Fruit fly (Drosophila melanogaster) whole organism, embryonic: Measurements from ENCODE around the gene CG15506.
A peak's percentile ranks its signal among the peaks of the same experiment; 100 is the strongest.

ENCODE experiments used
- Aef1 ChIP-seq: fragments of 200-800 bp; sonication (Bioruptor generic); IDR thresholded peaks from 3 replicates; pipeline ENCODE4 v1.3.6; 2022; ENCODE audit warnings: missing biosample characterization, missing genetic modification characterization
- C15 ChIP-seq: fragments of 200-800 bp; sonication (Bioruptor generic); IDR thresholded peaks from 3 replicates; pipeline ENCODE4 v1.3.6; 2022; ENCODE audit warnings: missing biosample characterization, missing genetic modification characterization
- CG10321 ChIP-seq: fragments of 200-800 bp; sonication (Bioruptor generic); IDR thresholded peaks from 2 replicates; pipeline ENCODE4 v1.3.6; 2022; ENCODE audit warnings: missing biosample characterization, missing genetic modification characterization
- CG10959 ChIP-seq: fragments of 200-800 bp; sonication (Bioruptor generic); IDR thresholded peaks from 2 replicates; pipeline ENCODE4 v1.3.6; 2022; ENCODE audit warnings: missing biosample characterization, missing genetic modification characterization
- CG10979 ChIP-seq: fragments of 200-800 bp; sonication (Bioruptor generic); optimal IDR thresholded peaks from 2 replicates; lab custom pipeline; 2018; ENCODE audit warnings: missing biosample characterization, mild to moderate bottlenecking, missing genetic modification characterization, moderate library complexity
- CG12769 ChIP-seq: fragments of 200-800 bp; sonication (Bioruptor generic); optimal IDR thresholded peaks from 2 replicates; lab custom pipeline; 2019; ENCODE audit warnings: missing biosample characterization, mild to moderate bottlenecking, missing genetic modification characterization, moderate library complexity
- CG13424 ChIP-seq: fragments of 200-800 bp; sonication (Bioruptor generic); optimal IDR thresholded peaks from 2 replicates; lab custom pipeline; 2019; ENCODE audit warnings: missing biosample characterization, mild to moderate bottlenecking, missing genetic modification characterization, moderate library complexity
- CG13775 ChIP-seq: fragments of 200-800 bp; sonication (Bioruptor generic); optimal IDR thresholded peaks from 3 replicates; lab custom pipeline; 2017; ENCODE audit warnings: missing biosample characterization, mild to moderate bottlenecking, missing genetic modification characterization
- CG13894 ChIP-seq: fragments of 200-800 bp; sonication (Bioruptor generic); optimal IDR thresholded peaks from 3 replicates; lab custom pipeline; 2018; ENCODE audit warnings: missing biosample characterization, mild to moderate bottlenecking, missing genetic modification characterization, moderate library complexity
- CG17186 ChIP-seq: fragments of 200-800 bp; sonication (Bioruptor generic); optimal IDR thresholded peaks from 3 replicates; lab custom pipeline; 2017; ENCODE audit warnings: missing biosample characterization, missing genetic modification reagents, missing genetic modification characterization
- CG2678 ChIP-seq: fragments of 200-800 bp; sonication (Bioruptor generic); optimal IDR thresholded peaks from 3 replicates; lab custom pipeline; 2019; ENCODE audit warnings: missing biosample characterization, mild to moderate bottlenecking, missing genetic modification characterization, moderate library complexity
- CG2889 ChIP-seq: fragments of 200-800 bp; sonication (Bioruptor generic); IDR thresholded peaks from 3 replicates; pipeline ENCODE4 v1.3.6; 2022; ENCODE audit warnings: missing biosample characterization, missing genetic modification characterization
- CG3163 ChIP-seq: fragments of 200-800 bp; sonication (Bioruptor generic); optimal IDR thresholded peaks from 3 replicates; lab custom pipeline; 2016; ENCODE audit warnings: missing biosample characterization, missing genetic modification characterization
- CG33557 ChIP-seq: fragments of 200-800 bp; sonication (Bioruptor generic); optimal IDR thresholded peaks from 2 replicates; lab custom pipeline; 2019; ENCODE audit warnings: missing biosample characterization, mild to moderate bottlenecking, missing genetic modification characterization, moderate library complexity
- CG3995 ChIP-seq: fragments of 200-800 bp; sonication (Bioruptor generic); optimal IDR thresholded peaks from 3 replicates; lab custom pipeline; 2016; ENCODE audit warnings: missing biosample characterization, missing genetic modification characterization
- CG4854 ChIP-seq: fragments of 200-800 bp; sonication (Bioruptor generic); optimal IDR thresholded peaks from 2 replicates; lab custom pipeline; 2016; ENCODE audit warnings: missing biosample characterization, missing genetic modification characterization, inconsistent platforms
- CG5953 ChIP-seq: fragments of 200-800 bp; sonication (Bioruptor generic); IDR thresholded peaks from 2 replicates; pipeline ENCODE4 v1.3.6; 2022; ENCODE audit warnings: missing biosample characterization, missing genetic modification characterization
- CG6175 ChIP-seq: fragments of 200-800 bp; sonication (Bioruptor generic); IDR thresholded peaks from 3 replicates; pipeline ENCODE4 v1.3.6; 2022; ENCODE audit warnings: missing biosample characterization, missing genetic modification characterization
- CG7372 ChIP-seq: fragments of 200-800 bp; sonication (Bioruptor generic); IDR thresholded peaks from 2 replicates; pipeline ENCODE4 v1.3.6; 2022; ENCODE audit warnings: missing biosample characterization, missing genetic modification characterization
- CG7987 ChIP-seq: fragments of 200-800 bp; sonication (Bioruptor generic); optimal IDR thresholded peaks from 2 replicates; lab custom pipeline; 2018; ENCODE audit warnings: missing biosample characterization, mild to moderate bottlenecking, missing genetic modification characterization, moderate library complexity
- CG8359 ChIP-seq: fragments of 200-800 bp; sonication (Bioruptor generic); optimal IDR thresholded peaks from 2 replicates; lab custom pipeline; 2017; ENCODE audit warnings: missing biosample characterization, mild to moderate bottlenecking, missing genetic modification characterization, borderline replicate concordance
- Camta ChIP-seq: fragments of 200-800 bp; sonication (Bioruptor generic); optimal IDR thresholded peaks from 2 replicates; lab custom pipeline; 2016; ENCODE audit warnings: missing biosample characterization, missing genetic modification characterization
- Fer2 ChIP-seq: fragments of 200-800 bp; sonication (Bioruptor generic); optimal IDR thresholded peaks from 2 replicates; lab custom pipeline; 2018; ENCODE audit warnings: missing biosample characterization, mild to moderate bottlenecking, missing genetic modification characterization, moderate library complexity
- Fer3 ChIP-seq: fragments of 200-800 bp; sonication (Bioruptor generic); optimal IDR thresholded peaks from 2 replicates; lab custom pipeline; 2018; ENCODE audit warnings: missing biosample characterization, mild to moderate bottlenecking, missing genetic modification characterization, moderate library complexity
- Hmx ChIP-seq: fragments of 200-800 bp; sonication (Bioruptor generic); optimal IDR thresholded peaks from 2 replicates; lab custom pipeline; 2016; ENCODE audit warnings: missing biosample characterization, missing genetic modification characterization
- Max ChIP-seq: fragments of 200-800 bp; sonication (Bioruptor generic); optimal IDR thresholded peaks from 2 replicates; lab custom pipeline; 2016; ENCODE audit warnings: missing biosample characterization, mild to moderate bottlenecking, missing genetic modification characterization
- Med ChIP-seq: fragments of 200-800 bp; sonication (Bioruptor generic); peaks from one replicate; lab custom pipeline; 2016; ENCODE audit warnings: missing biosample characterization, missing genetic modification characterization, mild to moderate bottlenecking, inconsistent platforms, moderate library complexity
- Side ChIP-seq: fragments of 200-800 bp; sonication (Bioruptor generic); optimal IDR thresholded peaks from 2 replicates; lab custom pipeline; 2016; ENCODE audit warnings: missing biosample characterization, missing genetic modification characterization
- ac ChIP-seq: fragments of 200-800 bp; sonication (Bioruptor generic); optimal IDR thresholded peaks from 3 replicates; lab custom pipeline; 2017; ENCODE audit warnings: missing biosample characterization, mild to moderate bottlenecking, missing genetic modification characterization
- bowl ChIP-seq: fragments of 200-800 bp; sonication (Bioruptor generic); IDR thresholded peaks from 2 replicates; pipeline ENCODE4 v1.3.6; 2022; ENCODE audit warnings: missing biosample characterization, missing genetic modification characterization
- cad ChIP-seq: fragments of >200 bp; optimal IDR thresholded peaks from 2 replicates; lab custom pipeline; 2017; ENCODE audit warnings: missing biosample characterization, missing genetic modification characterization
- chif ChIP-seq, 2 experiments: fragments of 200-800 bp; sonication (Bioruptor generic); optimal IDR thresholded peaks; 3 replicates each; lab custom pipeline; 2016; ENCODE audit warnings: missing biosample characterization in 2 of 2, missing genetic modification characterization in 2 of 2
- crc ChIP-seq: fragments of 200-800 bp; sonication (Bioruptor generic); optimal IDR thresholded peaks from 2 replicates; lab custom pipeline; 2016; ENCODE audit warnings: missing biosample characterization, missing genetic modification characterization
- dmrt99B ChIP-seq: fragments of 200-800 bp; sonication (Bioruptor generic); optimal IDR thresholded peaks from 2 replicates; lab custom pipeline; 2018; ENCODE audit warnings: missing biosample characterization, mild to moderate bottlenecking, missing genetic modification characterization, moderate library complexity
- gsb-n ChIP-seq: fragments of 200-800 bp; sonication (Bioruptor generic); optimal IDR thresholded peaks from 3 replicates; lab custom pipeline; 2018; ENCODE audit warnings: missing biosample characterization, mild to moderate bottlenecking, missing genetic modification characterization
- hkb ChIP-seq, 2 experiments: fragments of 200-800 bp in 1 of 2; fragments of >200 bp in 1 of 2; sonication (Bioruptor generic) in 1 of 2; IDR thresholded peaks in 1 of 2; optimal IDR thresholded peaks in 1 of 2; 2 replicates each; pipeline versions ENCODE4 v1.3.6 to Lab custom; 2017 to 2022; ENCODE audit warnings: missing biosample characterization in 1 of 2, missing genetic modification characterization in 1 of 2
- lbe ChIP-seq: fragments of 200-800 bp; sonication (Bioruptor generic); optimal IDR thresholded peaks from 2 replicates; lab custom pipeline; 2016; ENCODE audit warnings: missing biosample characterization, mild to moderate bottlenecking, missing genetic modification characterization
- maf-S ChIP-seq: fragments of 200-800 bp; sonication (Bioruptor generic); optimal IDR thresholded peaks from 2 replicates; lab custom pipeline; 2016; ENCODE audit warnings: missing biosample characterization, missing genetic modification characterization
- mld ChIP-seq: fragments of 200-800 bp; sonication (Bioruptor generic); IDR thresholded peaks from 3 replicates; pipeline ENCODE4 v1.3.6; 2022; ENCODE audit warnings: missing biosample characterization, missing genetic modification characterization; ENCODE audit not compliant: partially characterized antibody
- peb ChIP-seq: fragments of 200-800 bp; sonication (Bioruptor generic); IDR thresholded peaks from 2 replicates; pipeline ENCODE4 v1.3.6; 2022; ENCODE audit warnings: missing biosample characterization, missing genetic modification characterization
- ro ChIP-seq: fragments of 200-800 bp; sonication (Bioruptor generic); IDR thresholded peaks from 2 replicates; pipeline ENCODE4 v1.3.6; 2022; ENCODE audit warnings: missing biosample characterization, missing genetic modification characterization
- sd ChIP-seq: fragments of 200-800 bp; sonication (Bioruptor generic); optimal IDR thresholded peaks from 3 replicates; lab custom pipeline; 2018; ENCODE audit warnings: missing biosample characterization, mild to moderate bottlenecking, missing genetic modification characterization, moderate library complexity
- sens-2 ChIP-seq: fragments of 200-800 bp; sonication (Bioruptor generic); IDR thresholded peaks from 2 replicates; pipeline ENCODE4 v1.3.6; 2022; ENCODE audit warnings: missing biosample characterization, missing genetic modification characterization
- slbo ChIP-seq: fragments of 200-800 bp; sonication (Bioruptor generic); IDR thresholded peaks from 2 replicates; pipeline ENCODE4 v1.3.6; 2022; ENCODE audit warnings: missing biosample characterization, missing genetic modification characterization
- tgo ChIP-seq: fragments of 200-800 bp; sonication (Bioruptor generic); IDR thresholded peaks from 3 replicates; pipeline ENCODE4 v1.3.6; 2022; ENCODE audit warnings: missing biosample characterization, missing genetic modification characterization
- tio ChIP-seq: fragments of 200-800 bp; sonication (Bioruptor generic); optimal IDR thresholded peaks from 2 replicates; lab custom pipeline; 2017; ENCODE audit warnings: missing biosample characterization, missing genetic modification characterization, inconsistent platforms
- toy ChIP-seq: fragments of 200-800 bp; sonication (Bioruptor generic); IDR thresholded peaks from 2 replicates; pipeline ENCODE4 v1.3.6; 2022; ENCODE audit warnings: missing biosample characterization, missing genetic modification characterization
- vvl ChIP-seq: fragments of 200-800 bp; sonication (Bioruptor generic); IDR thresholded peaks from 2 replicates; pipeline ENCODE4 v1.3.6; 2022; ENCODE audit warnings: missing biosample characterization, missing genetic modification characterization
- wek ChIP-seq: fragments of 200-800 bp; sonication (Bioruptor generic); optimal IDR thresholded peaks from 3 replicates; lab custom pipeline; 2018; ENCODE audit warnings: missing biosample characterization, mild to moderate bottlenecking, missing genetic modification characterization, moderate library complexity
- zfh1 ChIP-seq: fragments of 200-800 bp; sonication (Bioruptor generic); IDR thresholded peaks from 3 replicates; pipeline ENCODE4 v1.3.6; 2022; ENCODE audit warnings: missing biosample characterization, missing genetic modification characterization

The CG15506 gene

dm6 chr3R:29716782-29717317 lies 1.6 kb upstream of the CG15506 start, which contains the start of gene Obp99b (continued):
- TF ChIP-seq slbo (GFP tag; lab: Robert Waterston, UW) (peak; percentile 79), Aef1 (GFP tag; lab: Robert Waterston, UW) (peak; percentile 58; the same call in 1 of the 3 replicates), lbe (no peak), toy (GFP tag; lab: Robert Waterston, UW) (no peak), peb (GFP tag; lab: Robert Waterston, UW) (peak; percentile 30; the same call in 1 of the 2 replicates), CG13424 (peak; percentile 71), Fer2 (tag; lab: Kevin White, UChicago) (peak; percentile 48), cad (GFP tag; lab: Kevin White, UChicago) (no peak), CG12769 (tag; lab: Kevin White, UChicago) (peak; percentile 45), CG6175 (GFP tag; lab: Robert Waterston, UW) (peak; percentile 68; the same call in 2 of the 3 replicates), sens-2 (GFP tag; lab: Robert Waterston, UW) (peak; percentile 90), bowl (peak; percentile 63; the same call in 1 of the 2 replicates), CG7987 (GFP tag; lab: Kevin White, UChicago) (peak; percentile 88), CG13894 (tag; lab: Kevin White, UChicago) (no peak), CG3163 (GFP tag; lab: Kevin White, UChicago) (peak; percentile 20), CG33557 (peak; percentile 77), gsb-n (tag; lab: Kevin White, UChicago) (peak; percentile 67), hkb (optimal IDR thresholded peaks at IDR 0.05; lab: Kevin White, UChicago) (no peak), hkb (GFP tag; IDR thresholded peaks at IDR 0.05; lab: Robert Waterston, UW) (peak; percentile 78), Side (GFP tag; lab: Kevin White, UChicago) (peak; percentile 82), C15 (0 out of 3 replicates have a peak, but pooled peaks have one; percentile 35), CG10959 (peak; percentile 88), CG8359 (GFP tag; lab: Kevin White, UChicago) (peak; percentile 83), Fer3 (tag; lab: Kevin White, UChicago) (peak; percentile 68), tio (GFP tag; lab: Kevin White, UChicago) (peak; percentile 35), dmrt99B (tag; lab: Kevin White, UChicago) (peak; percentile 82), CG2889 (GFP tag; lab: Robert Waterston, UW) (no peak), ro (GFP tag; lab: Robert Waterston, UW) (peak; percentile 45; the same call in 1 of the 2 replicates), CG7372 (peak; percentile 60; the same call in 1 of the 2 replicates), Max (peak; percentile 39), CG3995 (GFP tag; lab: Kevin White, UChicago) (no peak), Hmx (GFP tag; lab: Kevin White, UChicago) (no peak), sd (tag; lab: Kevin White, UChicago) (peak; percentile 25), crc (GFP tag; lab: Kevin White, UChicago) (peak; percentile 23), mld (GFP tag; lab: Robert Waterston, UW) (no peak), zfh1 (GFP tag; lab: Robert Waterston, UW) (peak; percentile 86), Camta (GFP tag; lab: Kevin White, UChicago) (peak; percentile 73), Med (GFP tag; lab: Kevin White, UChicago) (peak; percentile 98), ac (GFP tag; lab: Kevin White, UChicago) (peak; percentile 83), CG5953 (GFP tag; lab: Robert Waterston, UW) (peak; percentile 74; the same call in 1 of the 2 replicates), tgo (peak; percentile 68), CG2678 (tag; lab: Kevin White, UChicago) (peak; percentile 55), vvl (peak; percentile 89), CG10321 (GFP tag; lab: Robert Waterston, UW) (no peak), CG17186 (GFP tag; lab: Kevin White, UChicago) (peak; percentile 85), CG4854 (peak; percentile 66), chif (GFP tag; optimal IDR thresholded peaks at IDR 0.05; lab: Kevin White, UChicago) (peak; percentile 56 to 84), CG10979 (tag; lab: Kevin White, UChicago) (peak; percentile 85), wek (GFP tag; lab: Kevin White, UChicago) (peak; percentile 86), CG13775 (GFP tag; lab: Kevin White, UChicago) (peak; percentile 80), maf-S (GFP tag; lab: Kevin White, UChicago) (peak; percentile 47)
